Fruit fly (Drosophila melanogaster) whole organism, embryonic: ENCODE results near the gene MED14.

Experiments used
- Adf1 ChIP-seq: fragments of 200-800 bp; sonication (Bioruptor generic); IDR thresholded peaks from 2 replicates; pipeline ENCODE4 v1.3.6; 2022; ENCODE audit warnings: missing biosample characterization, missing genetic modification characterization
- C15 ChIP-seq: fragments of 200-800 bp; sonication (Bioruptor generic); IDR thresholded peaks from 3 replicates; pipeline ENCODE4 v1.3.6; 2022; ENCODE audit warnings: missing biosample characterization, missing genetic modification characterization
- CG10321 ChIP-seq: fragments of 200-800 bp; sonication (Bioruptor generic); IDR thresholded peaks from 2 replicates; pipeline ENCODE4 v1.3.6; 2022; ENCODE audit warnings: missing biosample characterization, missing genetic modification characterization
- CG11085 ChIP-seq: fragments of 200-800 bp; sonication (Bioruptor generic); IDR thresholded peaks from 2 replicates; pipeline ENCODE4 v1.3.6; 2022; ENCODE audit warnings: missing biosample characterization, missing genetic modification characterization
- CG11456 ChIP-seq: fragments of 200-800 bp; sonication (Bioruptor generic); IDR thresholded peaks from 3 replicates; pipeline ENCODE4 v1.3.6; 2022; ENCODE audit warnings: missing biosample characterization, missing genetic modification characterization
- CG12155 ChIP-seq: fragments of 200-800 bp; sonication (Bioruptor generic); optimal IDR thresholded peaks from 3 replicates; lab custom pipeline; 2016; ENCODE audit warnings: missing biosample characterization, missing genetic modification characterization
- CG14014 ChIP-seq: fragments of 200-800 bp; sonication (Bioruptor generic); IDR thresholded peaks from 2 replicates; pipeline ENCODE4 v1.3.6; 2022; ENCODE audit warnings: missing biosample characterization, missing genetic modification characterization
- CG15601 ChIP-seq: fragments of 200-800 bp; sonication (Bioruptor generic); optimal IDR thresholded peaks from 3 replicates; lab custom pipeline; 2019; ENCODE audit warnings: missing biosample characterization, mild to moderate bottlenecking, missing genetic modification characterization, moderate library complexity
- CG15696 ChIP-seq: fragments of 200-800 bp; sonication (Bioruptor generic); optimal IDR thresholded peaks from 2 replicates; lab custom pipeline; 2019; ENCODE audit warnings: missing biosample characterization, mild to moderate bottlenecking, missing genetic modification characterization, moderate library complexity
- CG17568 ChIP-seq: fragments of 200-800 bp; sonication (Bioruptor generic); optimal IDR thresholded peaks from 2 replicates; lab custom pipeline; 2018; ENCODE audit warnings: missing biosample characterization, mild to moderate bottlenecking, missing genetic modification characterization, moderate library complexity
- CG17829 ChIP-seq: fragments of 200-800 bp; optimal IDR thresholded peaks from 2 replicates; lab custom pipeline; 2019; ENCODE audit warnings: missing biosample characterization, mild to moderate bottlenecking, missing genetic modification characterization, moderate library complexity
- CG2712 ChIP-seq: fragments of 200-800 bp; optimal IDR thresholded peaks from 3 replicates; lab custom pipeline; 2019; ENCODE audit warnings: missing biosample characterization, mild to moderate bottlenecking, missing genetic modification characterization, moderate library complexity
- CG3407 ChIP-seq: fragments of 200-800 bp; sonication (Bioruptor generic); optimal IDR thresholded peaks from 2 replicates; lab custom pipeline; 2018; ENCODE audit warnings: missing biosample characterization, mild to moderate bottlenecking, missing genetic modification characterization
- CG3726 ChIP-seq: fragments of 200-800 bp; sonication (Bioruptor generic); IDR thresholded peaks from 3 replicates; pipeline ENCODE4, ENCODE4 v1.3.6; 2022; ENCODE audit warnings: missing biosample characterization, missing genetic modification characterization
- CG5180 ChIP-seq: fragments of 200-800 bp; sonication (Bioruptor generic); optimal IDR thresholded peaks from 3 replicates; lab custom pipeline; 2017; ENCODE audit warnings: missing biosample characterization, missing genetic modification characterization, mild to moderate bottlenecking, moderate library complexity, missing genetic modification reagents
- CG7786 ChIP-seq: fragments of 200-800 bp; sonication (Bioruptor generic); optimal IDR thresholded peaks from 2 replicates; lab custom pipeline; 2016; ENCODE audit warnings: missing biosample characterization, missing genetic modification characterization
- CG9817 ChIP-seq: fragments of 200-800 bp; sonication (Bioruptor generic); optimal IDR thresholded peaks from 2 replicates; lab custom pipeline; 2018; ENCODE audit warnings: missing biosample characterization, mild to moderate bottlenecking, missing genetic modification characterization, moderate library complexity
- CG9876 ChIP-seq: fragments of 200-800 bp; sonication (Bioruptor generic); optimal IDR thresholded peaks from 2 replicates; lab custom pipeline; 2016; ENCODE audit warnings: missing biosample characterization, missing genetic modification characterization
- Doc3 ChIP-seq: fragments of 200-800 bp; sonication (Bioruptor generic); IDR thresholded peaks from 3 replicates; pipeline ENCODE4 v1.3.6; 2022; ENCODE audit warnings: missing biosample characterization, missing genetic modification characterization; ENCODE audit not compliant: partially characterized antibody
- Drgx ChIP-seq: fragments of 200-800 bp; sonication (Bioruptor generic); IDR thresholded peaks from 2 replicates; pipeline ENCODE4 v1.3.6; 2022; ENCODE audit warnings: missing biosample characterization, missing genetic modification characterization
- H2.0 ChIP-seq: fragments of 200-800 bp; sonication (Bioruptor generic); IDR thresholded peaks from 2 replicates; pipeline ENCODE4 v1.3.6; 2022; ENCODE audit warnings: missing biosample characterization, missing genetic modification characterization
- HmgD ChIP-seq: fragments of 200-800 bp; sonication (Bioruptor generic); optimal IDR thresholded peaks from 3 replicates; lab custom pipeline; 2016; ENCODE audit warnings: missing biosample characterization, missing genetic modification characterization
- NC2β ChIP-seq: fragments of 200-800 bp; sonication (Bioruptor generic); optimal IDR thresholded peaks from 2 replicates; lab custom pipeline; 2016; ENCODE audit warnings: missing biosample characterization, missing genetic modification characterization
- Oaz ChIP-seq: fragments of 200-800 bp; sonication (Bioruptor generic); IDR thresholded peaks from 2 replicates; pipeline ENCODE4 v1.3.6; 2022; ENCODE audit warnings: missing biosample characterization, missing genetic modification characterization
- Pdp1 ChIP-seq, 2 experiments: fragments of 200-800 bp; sonication (Bioruptor generic); optimal IDR thresholded peaks; 3 replicates each; lab custom pipeline; 2016; ENCODE audit warnings: missing biosample characterization in 2 of 2, missing genetic modification characterization in 2 of 2, mild to moderate bottlenecking in 1 of 2, moderate library complexity in 1 of 2
- Stat92E ChIP-seq, 3 experiments: fragments of >200 bp in 2 of 3; fragments of 200-800 bp in 1 of 3; sonication (Bioruptor generic) in 1 of 3; optimal IDR thresholded peaks; 2 replicates each; lab custom pipeline; 2017 to 2019; ENCODE audit warnings: missing biosample characterization in 3 of 3, missing genetic modification characterization in 3 of 3, mild to moderate bottlenecking in 1 of 3, moderate library complexity in 1 of 3
- Vsx1 ChIP-seq: fragments of 200-800 bp; sonication (Bioruptor generic); optimal IDR thresholded peaks from 2 replicates; lab custom pipeline; 2017; ENCODE audit warnings: missing biosample characterization, mild to moderate bottlenecking, missing genetic modification characterization, missing genetic modification reagents
- amos ChIP-seq: fragments of 200-800 bp; sonication (Bioruptor generic); IDR thresholded peaks from 2 replicates; pipeline ENCODE4 v1.3.6; 2022; ENCODE audit warnings: missing biosample characterization, missing genetic modification characterization; ENCODE audit not compliant: partially characterized antibody
- br ChIP-seq: fragments of >200 bp; optimal IDR thresholded peaks from 2 replicates; lab custom pipeline; 2017
- chinmo ChIP-seq: fragments of 200-800 bp; sonication (Bioruptor generic); IDR thresholded peaks from 4 replicates; pipeline ENCODE4 v1.3.6; 2022; ENCODE audit warnings: missing biosample characterization, missing genetic modification characterization; ENCODE audit not compliant: partially characterized antibody
- cwo ChIP-seq: fragments of 200-800 bp; sonication (Bioruptor generic); optimal IDR thresholded peaks from 3 replicates; lab custom pipeline; 2017; ENCODE audit warnings: missing biosample characterization, missing genetic modification characterization, mild to moderate bottlenecking, moderate library complexity, missing genetic modification reagents
- dan ChIP-seq: fragments of 200-800 bp; sonication (Bioruptor generic); IDR thresholded peaks from 2 replicates; pipeline ENCODE4 v1.3.6; 2022; ENCODE audit warnings: missing biosample characterization, missing genetic modification characterization
- eve ChIP-seq, 2 experiments: fragments of >200 bp; optimal IDR thresholded peaks; 2 replicates each; lab custom pipeline; 2017; ENCODE audit warnings: missing biosample characterization in 2 of 2, missing genetic modification characterization in 2 of 2
- eyg ChIP-seq: fragments of 200-800 bp; sonication (Bioruptor generic); optimal IDR thresholded peaks from 3 replicates; lab custom pipeline; 2016; ENCODE audit warnings: missing biosample characterization, missing genetic modification characterization
- fd3F ChIP-seq: fragments of 200-800 bp; sonication (Bioruptor generic); optimal IDR thresholded peaks from 2 replicates; lab custom pipeline; 2018; ENCODE audit warnings: missing biosample characterization, mild to moderate bottlenecking, missing genetic modification characterization, moderate library complexity
- her ChIP-seq: fragments of 200-800 bp; sonication (Bioruptor generic); optimal IDR thresholded peaks from 2 replicates; lab custom pipeline; 2016; ENCODE audit warnings: missing biosample characterization, missing genetic modification characterization
- jing ChIP-seq: fragments of 200-800 bp; sonication (Bioruptor generic); optimal IDR thresholded peaks from 2 replicates; lab custom pipeline; 2018; ENCODE audit warnings: missing biosample characterization, mild to moderate bottlenecking, missing genetic modification characterization
- kay ChIP-seq: fragments of 200-800 bp; sonication (Bioruptor generic); optimal IDR thresholded peaks from 2 replicates; lab custom pipeline; 2016; ENCODE audit warnings: missing biosample characterization, missing genetic modification characterization
- knrl ChIP-seq: fragments of 200-800 bp; sonication (Bioruptor generic); IDR thresholded peaks from 3 replicates; pipeline ENCODE4 v1.3.6; 2022; ENCODE audit warnings: missing biosample characterization, missing genetic modification characterization; ENCODE audit not compliant: partially characterized antibody
- maf-S ChIP-seq: fragments of 200-800 bp; sonication (Bioruptor generic); optimal IDR thresholded peaks from 2 replicates; lab custom pipeline; 2016; ENCODE audit warnings: missing biosample characterization, missing genetic modification characterization
- nmo ChIP-seq: fragments of 200-800 bp; sonication (Bioruptor generic); optimal IDR thresholded peaks from 2 replicates; lab custom pipeline; 2018; ENCODE audit warnings: missing biosample characterization, mild to moderate bottlenecking, missing genetic modification characterization, moderate library complexity
- nom ChIP-seq: fragments of 200-800 bp; sonication (Bioruptor generic); optimal IDR thresholded peaks from 2 replicates; lab custom pipeline; 2017; ENCODE audit warnings: missing biosample characterization, missing genetic modification characterization, mild to moderate bottlenecking, moderate library complexity, missing genetic modification reagents
- sens-2 ChIP-seq: fragments of 200-800 bp; sonication (Bioruptor generic); IDR thresholded peaks from 2 replicates; pipeline ENCODE4 v1.3.6; 2022; ENCODE audit warnings: missing biosample characterization, missing genetic modification characterization
- twi ChIP-seq: fragments of 200-800 bp; optimal IDR thresholded peaks from 2 replicates; lab custom pipeline; 2019; ENCODE audit warnings: missing biosample characterization, mild to moderate bottlenecking, missing genetic modification characterization, moderate library complexity
- zfh2 ChIP-seq: fragments of 200-800 bp; sonication (Bioruptor generic); optimal IDR thresholded peaks from 2 replicates; lab custom pipeline; 2016; ENCODE audit warnings: missing biosample characterization, missing genetic modification characterization

MED14 gene

dm6 chr3L:627819-628601 is 35.0 kb downstream of the MED14 start (continued):
- TF ChIP-seq her (GFP tag; lab: Kevin White, UChicago) (peak; percentile 56), CG14014 (no peak; the same call in none of the 2 replicates), kay (GFP tag; lab: Kevin White, UChicago) (peak; percentile 58), Vsx1 (GFP tag; lab: Kevin White, UChicago) (no peak), CG2712 (peak; percentile 46), CG17829 (tag; lab: Kevin White, UChicago) (peak; percentile 18), nmo (peak; percentile 6), CG9817 (peak; percentile 51), NC2β (no peak), fd3F (GFP tag; lab: Kevin White, UChicago) (no peak), maf-S (GFP tag; lab: Kevin White, UChicago) (no peak), zfh2 (GFP tag; lab: Kevin White, UChicago) (peak; percentile 72), HmgD (peak; percentile 47), CG3726 (GFP tag; lab: Robert Waterston, UW) (no peak), Doc3 (GFP tag; lab: Robert Waterston, UW) (no peak), CG9876 (GFP tag; lab: Kevin White, UChicago) (peak; percentile 13), amos (GFP tag; lab: Robert Waterston, UW) (peak; percentile 45; the same call in 1 of the 2 replicates), Drgx (peak; percentile 65), CG10321 (GFP tag; lab: Robert Waterston, UW) (peak; percentile 46; the same call in 1 of the 2 replicates)

- no peak for TF ChIP-seq knrl (GFP tag; lab: Robert Waterston, UW)
- TF ChIP-seq Pdp1 (GFP tag; optimal IDR thresholded peaks at IDR 0.05; lab: Kevin White, UChicago), result peak in 1 of 2 experiments; percentile 84
- TF ChIP-seq Stat92E (GFP tag; optimal IDR thresholded peaks at IDR 0.05; lab: Kevin White, UChicago), result peak in 1 of 3 experiments; percentile 29
- TF ChIP-seq H2.0 (GFP tag; lab: Robert Waterston, UW), result no peak
- TF ChIP-seq CG7786, result peak; percentile 13
- 0 out of 2 replicates have a peak, but pooled peaks have one; percentile 21 for TF ChIP-seq sens-2 (GFP tag; lab: Robert Waterston, UW)
- TF ChIP-seq eve (GFP tag; optimal IDR thresholded peaks at IDR 0.05; lab: Kevin White, UChicago), result peak in 1 of 2 experiments; percentile 53
- TF ChIP-seq nom (GFP tag; lab: Kevin White, UChicago), result peak; percentile 65
Observed at dm6 chr3L:628654-629285, 35.7 kb downstream of the MED14 start.

dm6 chr3L:629353-629915 is 36.4 kb downstream of the MED14 start:
- TF ChIP-seq cwo (GFP tag; lab: Kevin White, UChicago) (peak; percentile 18), Adf1 (no peak), CG15696 (tag; lab: Kevin White, UChicago) (no peak), br (no peak), chinmo (GFP tag; lab: Robert Waterston, UW) (peak; percentile 88; the same call in 2 of the 4 replicates), CG17568 (GFP tag; lab: Kevin White, UChicago) (no peak), CG11456 (GFP tag; lab: Robert Waterston, UW) (0 out of 3 replicates have a peak, but pooled peaks have one; percentile 32), CG11085 (no peak), jing (GFP tag; lab: Kevin White, UChicago) (no peak), twi (no peak), Oaz (no peak), CG3407 (GFP tag; lab: Kevin White, UChicago) (no peak), CG15601 (tag; lab: Kevin White, UChicago) (peak; percentile 43), C15 (GFP tag; lab: Robert Waterston, UW) (no peak), dan (GFP tag; lab: Robert Waterston, UW) (no peak), CG12155 (no peak), CG5180 (GFP tag; lab: Kevin White, UChicago) (peak; percentile 13), zfh2 (GFP tag; lab: Kevin White, UChicago) (no peak), Doc3 (GFP tag; lab: Robert Waterston, UW) (no peak), H2.0 (GFP tag; lab: Robert Waterston, UW) (no peak), eyg (GFP tag; lab: Kevin White, UChicago) (no peak)
